Worm (Caenorhabditis elegans) whole organism, L4/young adult: ENCODE measurements around the gene C08E8.1.

Experiments
- W03F9.2 ChIP-seq: fragments of 150-350 bp; optimal IDR thresholded peaks from 2 replicates; lab custom pipeline; 2014; ENCODE audit warnings: missing biosample characterization, missing genetic modification characterization
- him-1 ChIP-seq: sonication (generic microtip); optimal IDR thresholded peaks from 2 replicates; lab custom pipeline; 2016; ENCODE audit warnings: missing genotype, missing genetic modification reagents, missing genetic modification characterization, missing compliant biosample characterization

ce11 chrV:18346080-18346479, 16.2 kb downstream of the C08E8.1 start:
- TF ChIP-seq W03F9.2 (tag; lab: Kevin White, UChicago) (peak; percentile 7), him-1 (tag; lab: Kevin White, UChicago) (no peak)
